Fruit fly (Drosophila melanogaster) Kc167 (cell line): ENCODE measurements around the gene TrpRS-m.

Experiments used
- Myc ChIP-seq: fragments of >200 bp; optimal IDR thresholded peaks from 2 replicates; lab custom pipeline; 2017; ENCODE audit warnings: missing external identifiers
- Sin3A ChIP-seq: fragments of >200 bp; optimal IDR thresholded peaks from 2 replicates; lab custom pipeline; 2018; ENCODE audit warnings: missing external identifiers
- h ChIP-seq: fragments of >200 bp; optimal IDR thresholded peaks from 3 replicates; lab custom pipeline; 2018; ENCODE audit warnings: missing external identifiers
- insv ChIP-seq: fragments of >200 bp; optimal IDR thresholded peaks from 3 replicates; lab custom pipeline; 2018; ENCODE audit warnings: missing external identifiers
- psq ChIP-seq: fragments of >200 bp; optimal IDR thresholded peaks from 2 replicates; lab custom pipeline; 2017; ENCODE audit warnings: missing external identifiers
- ttk ChIP-seq: sonication (Bioruptor generic); optimal IDR thresholded peaks from 2 replicates; lab custom pipeline; 2017; ENCODE audit warnings: missing external identifiers

Gene TrpRS-m

dm6 chr3L:17849517-17849916 is at the start of gene TrpRS-m:
Gene TrpRS-m, plus strand, starts transcription at chr3L:17849727.
- no peak for TF ChIP-seq ttk
- TF ChIP-seq insv = no peak
- no peak for TF ChIP-seq h
- TF ChIP-seq Myc (lab: Kevin White, UChicago) = no peak
- TF ChIP-seq psq (lab: Kevin White, UChicago) = no peak
- no peak for TF ChIP-seq Sin3A (lab: Kevin White, UChicago)

DNA sequence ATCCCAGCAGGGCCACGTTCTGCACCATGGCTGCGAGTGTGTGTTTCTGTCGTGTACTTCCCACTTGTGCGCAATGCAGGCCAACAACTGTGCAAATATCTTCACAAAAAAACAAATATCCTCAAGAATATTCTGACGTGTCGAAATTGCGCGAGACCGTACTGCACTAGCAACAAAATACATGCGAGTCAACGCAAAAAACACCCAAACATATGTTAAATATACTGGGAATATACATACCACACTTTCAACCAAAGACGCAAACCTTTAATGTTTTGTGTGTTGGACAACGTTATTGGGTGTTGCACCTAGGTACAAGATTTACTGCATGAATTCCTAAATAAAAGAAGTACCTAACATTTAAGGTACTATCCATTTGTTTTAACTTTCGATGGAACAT is 47.4 kb upstream of the TrpRS-m start, which contains the start of gene NUCB1:
NUCB1 (minus strand) TSS at position 173 of the 400 bp plus-strand sequence.
- TF ChIP-seq psq (lab: Kevin White, UChicago) (no peak), insv (no peak), Sin3A (lab: Kevin White, UChicago) (no peak), ttk (no peak), Myc (lab: Kevin White, UChicago) (no peak), h (no peak)

DNA sequence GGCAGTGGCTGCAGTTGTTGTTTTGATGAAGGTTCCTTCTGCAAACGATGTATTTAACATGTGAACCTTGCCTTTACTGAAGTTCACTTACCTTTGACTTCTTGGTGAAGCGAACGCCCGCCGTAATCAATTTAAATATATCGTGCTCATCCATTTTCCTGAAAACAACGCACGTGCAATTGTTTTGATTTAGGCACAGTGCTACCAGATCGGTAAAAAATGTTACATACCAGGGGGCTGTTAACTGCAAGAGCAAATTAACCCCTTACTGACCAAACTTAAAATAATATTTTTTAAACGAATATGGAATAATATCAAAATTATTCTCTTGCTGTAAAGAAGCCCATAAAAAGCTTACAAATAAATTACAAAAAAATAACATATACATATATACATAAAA is 45.0 kb upstream of the TrpRS-m start, which contains the start of gene ais:
ais (minus strand) TSS at position 205 of the 400 bp plus-strand sequence.
- no peak for TF ChIP-seq h
- no peak for TF ChIP-seq Myc (lab: Kevin White, UChicago)
- no peak for TF ChIP-seq insv
- no peak for TF ChIP-seq psq (lab: Kevin White, UChicago)
- no peak for TF ChIP-seq ttk
- no peak for TF ChIP-seq Sin3A (lab: Kevin White, UChicago)

DNA sequence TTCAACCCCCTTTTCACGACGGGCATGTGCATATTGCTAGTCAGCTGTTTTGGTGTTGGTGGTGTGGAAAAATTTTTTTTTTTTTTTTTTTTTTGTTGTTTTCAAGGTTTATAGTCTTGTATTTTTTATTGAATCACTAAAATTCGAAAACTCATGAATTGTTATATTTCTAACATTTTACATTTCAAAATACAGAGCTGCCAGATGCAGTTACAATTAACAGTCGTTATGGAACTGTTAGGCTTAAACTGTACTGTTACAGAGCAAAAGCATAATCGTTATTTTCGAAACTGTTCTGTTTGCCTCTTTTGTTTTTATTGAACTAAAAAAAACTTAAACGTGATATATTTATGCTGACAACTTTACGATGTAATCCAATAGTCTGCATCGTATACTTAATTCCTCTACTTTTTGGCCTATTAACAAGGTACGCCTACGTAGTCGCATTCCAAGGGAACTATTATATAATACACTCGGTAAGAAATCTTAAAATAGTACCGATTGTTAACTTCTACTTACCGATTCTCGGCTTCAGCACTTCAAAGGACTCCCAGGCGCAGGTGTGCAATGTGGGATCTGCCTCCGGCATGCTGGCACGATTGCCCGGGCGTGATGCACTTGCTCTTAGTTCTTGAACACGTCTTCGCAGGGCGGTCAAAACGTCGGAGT is 43.0 kb upstream of the TrpRS-m start, which contains the start of gene CG32187:
CG32187 (minus strand) TSS at position 9 of the 669 bp plus-strand sequence.
- TF ChIP-seq psq (lab: Kevin White, UChicago) = no peak

DNA sequence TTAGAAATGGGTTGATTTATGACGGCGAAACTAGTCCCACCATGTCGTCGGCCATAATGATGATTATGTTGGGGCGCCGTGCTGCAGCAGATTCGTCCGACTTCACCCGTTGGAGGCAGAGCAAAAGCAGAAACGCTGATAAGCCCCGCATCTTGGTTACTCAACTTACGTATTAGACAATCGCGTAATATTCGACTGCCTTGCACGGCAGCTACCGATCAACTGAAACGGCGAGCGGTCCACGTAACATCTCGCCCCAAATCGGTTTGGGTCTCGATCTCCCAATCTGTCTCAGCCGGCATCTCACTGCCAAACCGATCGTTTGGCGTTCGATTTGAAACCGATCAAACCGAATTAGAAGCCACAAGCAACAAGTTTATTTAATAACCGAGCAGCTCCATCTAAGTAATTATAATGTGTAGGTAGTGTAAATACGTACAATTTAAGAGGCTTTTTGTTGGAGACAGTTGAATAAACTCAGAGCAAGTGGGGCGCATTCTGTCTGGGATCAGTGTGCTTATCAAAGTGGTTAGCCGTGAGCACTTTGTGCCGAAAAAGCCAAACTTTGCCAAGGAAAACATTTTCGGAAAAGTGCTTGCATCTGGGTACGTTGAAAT is 40.8 kb upstream of the TrpRS-m start, which contains the start of gene CG32191:
CG32191 (minus strand) TSS at position 550 of the 617 bp plus-strand sequence.
- TF ChIP-seq ttk (no peak), Sin3A (lab: Kevin White, UChicago) (no peak), h (no peak), Myc (lab: Kevin White, UChicago) (no peak), psq (lab: Kevin White, UChicago) (no peak), insv (no peak)

DNA sequence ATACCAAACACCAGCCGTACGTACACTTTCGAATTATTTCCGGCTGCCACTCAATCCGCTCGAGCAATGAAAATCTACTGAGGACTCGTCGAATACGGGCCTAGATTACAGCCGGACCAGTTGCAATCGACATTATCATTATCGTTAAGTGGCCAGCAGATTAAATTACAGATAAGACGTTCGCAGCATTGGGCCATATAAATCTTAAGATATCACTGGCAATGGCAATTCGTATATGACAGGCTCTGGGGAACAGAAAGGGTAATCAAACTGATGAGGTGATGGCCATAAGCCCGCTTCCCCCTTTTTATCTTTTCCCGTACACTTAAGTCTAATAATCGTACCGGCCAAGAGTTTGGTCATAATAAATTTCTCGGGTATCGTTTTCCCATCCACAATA is 35.5 kb upstream of the TrpRS-m start, which contains the start of gene Cln3:
Cln3 (minus strand) TSS at position 84 of the 400 bp plus-strand sequence.
- TF ChIP-seq ttk = no peak
- TF ChIP-seq psq (lab: Kevin White, UChicago) = no peak
- no peak for TF ChIP-seq Sin3A (lab: Kevin White, UChicago)
- TF ChIP-seq Myc (lab: Kevin White, UChicago) = no peak
- TF ChIP-seq insv = no peak
- TF ChIP-seq h = no peak

DNA sequence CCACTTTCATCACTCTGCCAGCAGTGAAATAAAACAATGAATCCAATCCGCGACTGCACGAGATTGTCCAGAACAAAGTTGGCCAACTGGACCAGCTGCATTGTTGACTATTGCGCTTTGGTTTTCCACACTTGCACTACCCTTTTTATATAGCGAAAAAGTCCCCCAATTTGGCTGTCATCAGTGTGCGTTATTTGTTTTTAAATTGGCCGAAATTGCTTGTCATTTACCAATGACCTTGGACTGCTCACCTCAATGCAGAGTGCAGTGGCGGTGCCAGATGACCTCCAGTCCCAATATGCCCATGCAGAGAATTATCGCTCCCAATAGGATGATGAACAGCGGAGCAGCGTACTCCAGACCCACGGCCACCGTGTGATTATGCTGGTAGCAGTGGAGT is 31.7 kb upstream of the TrpRS-m start, which contains the start of gene Ir75a:
Ir75a (minus strand) TSS at position 101 of the 400 bp plus-strand sequence.
- TF ChIP-seq h = no peak
- no peak for TF ChIP-seq ttk
- TF ChIP-seq Sin3A (lab: Kevin White, UChicago) = no peak
- no peak for TF ChIP-seq Myc (lab: Kevin White, UChicago)
- TF ChIP-seq insv = no peak
- TF ChIP-seq psq (lab: Kevin White, UChicago) = no peak

- TF ChIP-seq h = no peak
- no peak for TF ChIP-seq Myc (lab: Kevin White, UChicago)
- no peak for TF ChIP-seq Sin3A (lab: Kevin White, UChicago)
- TF ChIP-seq psq (lab: Kevin White, UChicago) = no peak
- TF ChIP-seq insv = no peak
- no peak for TF ChIP-seq ttk
Measured at dm6 chr3L:17820093-17820492, 29.4 kb upstream of the TrpRS-m start, which contains the start of gene Ir75b. Gene Ir75b, minus strand, starts transcription at chr3L:17820193.

dm6 chr3L:17822784-17823383 is 26.6 kb upstream of the TrpRS-m start, which contains the start of the genes Ir75c and Grd:
Gene Ir75c, minus strand, starts transcription at chr3L:17822834.
Gene Grd, plus strand, starts transcription at chr3L:17823333.
- TF ChIP-seq Myc (lab: Kevin White, UChicago) = no peak
- TF ChIP-seq ttk = no peak
- TF ChIP-seq psq (lab: Kevin White, UChicago) = no peak
- no peak for TF ChIP-seq Sin3A (lab: Kevin White, UChicago)
- no peak for TF ChIP-seq insv

- TF ChIP-seq Myc (lab: Kevin White, UChicago) (no peak), h (no peak)
Measured at dm6 chr3L:17833525-17833924, 16.0 kb upstream of the TrpRS-m start, which contains the start of gene CG32188. Gene CG32188, minus strand, starts transcription at chr3L:17833625.

dm6 chr3L:17835074-17835473 is 14.5 kb upstream of the TrpRS-m start, which contains the start of gene CG32189:
Gene CG32189, minus strand, starts transcription at chr3L:17835174.
- TF ChIP-seq h (no peak), psq (lab: Kevin White, UChicago) (no peak), insv (no peak), Sin3A (lab: Kevin White, UChicago) (no peak), ttk (no peak), Myc (lab: Kevin White, UChicago) (no peak)

dm6 chr3L:17841085-17841606 is 8.4 kb upstream of the TrpRS-m start, which contains the start of gene CG5577:
Gene CG5577, minus strand, starts transcription at chr3L:17841427.
- TF ChIP-seq ttk (no peak), h (no peak)
